Worm (Caenorhabditis elegans) whole organism, L2 larva: ENCODE results near the gene ZK666.11.

ENCODE experiments used
- C34F6.9 ChIP-seq: fragments of 150-350 bp; optimal IDR thresholded peaks from 2 replicates; lab custom pipeline; 2014; ENCODE audit warnings: missing biosample characterization, missing genetic modification characterization
- blmp-1 ChIP-seq: sonication (generic microtip); optimal IDR thresholded peaks from 2 replicates; lab custom pipeline; 2017; ENCODE audit warnings: missing genetic modification characterization, mild to moderate bottlenecking, missing compliant biosample characterization, antibody characterized with exemption, moderate library complexity; ENCODE audit not compliant: insufficient read depth
- dmd-4 ChIP-seq: sonication (generic microtip); optimal IDR thresholded peaks from 2 replicates; lab custom pipeline; 2017; ENCODE audit warnings: missing biosample characterization, missing genetic modification characterization
- lin-13 ChIP-seq: fragments of 150-350 bp; optimal IDR thresholded peaks from 2 replicates; lab custom pipeline; 2014; ENCODE audit warnings: missing biosample characterization, missing genetic modification reagents, missing genetic modification characterization
- nhr-11 ChIP-seq: fragments of 150-350 bp; optimal IDR thresholded peaks from 2 replicates; lab custom pipeline; 2014; ENCODE audit warnings: missing biosample characterization, missing genetic modification characterization
- nhr-12 ChIP-seq: fragments of 150-350 bp; optimal IDR thresholded peaks from 2 replicates; lab custom pipeline; 2014; ENCODE audit warnings: missing biosample characterization, missing genetic modification characterization
- nhr-237 ChIP-seq: fragments of 150-350 bp; optimal IDR thresholded peaks from 2 replicates; lab custom pipeline; 2014; ENCODE audit warnings: missing biosample characterization, missing genetic modification characterization
- sem-4 ChIP-seq: fragments of 150-350 bp; optimal IDR thresholded peaks from 2 replicates; lab custom pipeline; 2014; ENCODE audit warnings: missing biosample characterization, missing genetic modification reagents, missing genetic modification characterization
- unc-62 ChIP-seq: fragments of 150-350 bp; optimal IDR thresholded peaks from 2 replicates; lab custom pipeline; 2014; ENCODE audit warnings: missing biosample characterization, missing genetic modification reagents, missing genetic modification characterization
- ztf-11 ChIP-seq: sonication (generic microtip); optimal IDR thresholded peaks from 2 replicates; lab custom pipeline; 2017; ENCODE audit warnings: missing biosample characterization, missing genetic modification characterization

DNA sequence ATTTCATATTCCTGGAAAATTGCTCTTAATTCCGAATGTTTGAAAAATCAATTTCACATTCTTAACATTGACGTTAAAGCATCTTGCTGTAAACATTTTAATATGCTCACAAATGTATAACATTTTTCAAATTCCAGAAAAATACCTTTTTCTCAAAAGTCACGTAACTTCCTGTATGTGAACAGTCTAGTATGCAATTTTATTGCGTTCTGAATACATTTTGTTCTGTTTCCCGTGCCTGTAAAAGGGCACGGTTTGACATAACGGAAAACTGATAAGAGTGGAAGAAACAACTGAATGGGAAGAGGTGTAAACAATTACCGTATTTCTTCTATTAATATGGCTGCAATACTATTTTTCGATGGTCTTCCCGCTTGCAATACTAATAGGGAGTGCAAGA, 577 bp downstream of the ZK666.11 start:
- TF ChIP-seq blmp-1 (tag; lab: Kevin White, UChicago), result no peak
- no peak for TF ChIP-seq dmd-4 (tag; lab: Kevin White, UChicago)
- TF ChIP-seq C34F6.9, result no peak
- TF ChIP-seq unc-62 (GFP tag; lab: Kevin White, UChicago), result no peak
- no peak for TF ChIP-seq lin-13 (GFP tag; lab: Kevin White, UChicago)
- TF ChIP-seq ztf-11, result no peak
- TF ChIP-seq nhr-11, result no peak
- no peak for TF ChIP-seq sem-4 (tag; lab: Kevin White, UChicago)
- no peak for TF ChIP-seq nhr-237 (tag; lab: Kevin White, UChicago)
- no peak for TF ChIP-seq nhr-12 (tag; lab: Kevin White, UChicago)
